Worm (Caenorhabditis elegans) whole organism, late embryonic: Measurements from ENCODE around the gene clec-169.

Experiments
- K09A11.1 ChIP-seq: sonication (generic microtip); optimal IDR thresholded peaks from 2 replicates; lab custom pipeline; 2017; ENCODE audit warnings: antibody characterized with exemption, mild to moderate bottlenecking, missing genetic modification characterization, missing compliant biosample characterization; ENCODE audit not compliant: insufficient read depth
- madf-2 ChIP-seq: sonication (generic microtip); optimal IDR thresholded peaks from 2 replicates; lab custom pipeline; 2017; ENCODE audit warnings: missing genetic modification characterization, missing compliant biosample characterization
- pha-4 ChIP-seq: fragments of 150-350 bp; optimal IDR thresholded peaks from 2 replicates; lab custom pipeline; 2018; ENCODE audit warnings: missing biosample characterization, missing genetic modification reagents, missing genetic modification characterization
- sox-4 ChIP-seq: sonication (generic microtip); optimal IDR thresholded peaks from 2 replicates; lab custom pipeline; 2017; ENCODE audit warnings: mild to moderate bottlenecking, missing genetic modification characterization, inconsistent platforms, missing compliant biosample characterization

ce11 chrIV:1212357-1212756 is 48.8 kb upstream of the clec-169 start:
- no peak for TF ChIP-seq sox-4 (tag; lab: Kevin White, UChicago)
- no peak for TF ChIP-seq pha-4
- no peak for TF ChIP-seq K09A11.1
- no peak for TF ChIP-seq madf-2 (tag; lab: Kevin White, UChicago)
